Worm (Caenorhabditis elegans): ENCODE measurements around the gene K06B9.6.

The K06B9.6 gene

ce11 chrIV:4216099-4216894, 19.7 kb upstream of the K06B9.6 start:
- TF ChIP-seq pqm-1 (tag; optimal IDR thresholded peaks at IDR 0.05) = no peak
- TF ChIP-seq ama-1 (optimal IDR thresholded peaks at IDR 0.05) = no peak
- no peak for TF ChIP-seq elt-3 (tag; optimal IDR thresholded peaks at IDR 0.05)
- no peak for TF ChIP-seq snpc-4 (tag; optimal IDR thresholded peaks at IDR 0.05)
- no peak for TF ChIP-seq tbx-2 (tag; optimal IDR thresholded peaks at IDR 0.05)
- TF ChIP-seq nhr-76 (tag; optimal IDR thresholded peaks at IDR 0.05) = no peak
- peak; percentile 41 for TF ChIP-seq mdl-1 (tag; optimal IDR thresholded peaks at IDR 0.05)
- peak; percentile 78 for TF ChIP-seq nhr-23 (tag; optimal IDR thresholded peaks at IDR 0.05)
- no peak for TF ChIP-seq hmg-11 (tag; optimal IDR thresholded peaks at IDR 0.05)
- TF ChIP-seq ceh-28 (tag; optimal IDR thresholded peaks at IDR 0.05) = no peak
- no peak for TF ChIP-seq ztf-11 (tag; optimal IDR thresholded peaks at IDR 0.05)
- no peak for TF ChIP-seq nhr-28 (tag; optimal IDR thresholded peaks at IDR 0.05)
- TF ChIP-seq lin-39 (tag; optimal IDR thresholded peaks at IDR 0.05) = no peak
- TF ChIP-seq lin-15B (tag; optimal IDR thresholded peaks at IDR 0.05) = no peak
- no peak for TF ChIP-seq nhr-25 (tag; optimal IDR thresholded peaks at IDR 0.05)
- TF ChIP-seq pha-4 (tag; optimal IDR thresholded peaks at IDR 0.05) = no peak
- TF ChIP-seq ceh-16 (tag; optimal IDR thresholded peaks at IDR 0.05) = no peak
- TF ChIP-seq ztf-4 (tag; optimal IDR thresholded peaks at IDR 0.05) = no peak
- no peak for TF ChIP-seq nhr-77 (tag; optimal IDR thresholded peaks at IDR 0.05)
- TF ChIP-seq nhr-12 (tag; optimal IDR thresholded peaks at IDR 0.05) = no peak
- TF ChIP-seq elt-2 (tag; optimal IDR thresholded peaks at IDR 0.05) = peak; percentile 33
- TF ChIP-seq fkh-10 (GFP tag; optimal IDR thresholded peaks at IDR 0.05) = no peak
- no peak for TF ChIP-seq fos-1 (tag; optimal IDR thresholded peaks at IDR 0.05)
- TF ChIP-seq skn-1 (tag; optimal IDR thresholded peaks at IDR 0.05) = no peak
- TF ChIP-seq egl-5 (tag; optimal IDR thresholded peaks at IDR 0.05) = no peak
- no peak for TF ChIP-seq lsy-12 (tag; optimal IDR thresholded peaks at IDR 0.05)
- TF ChIP-seq sea-2 (GFP tag; optimal IDR thresholded peaks at IDR 0.05) = no peak
- TF ChIP-seq nhr-43 (tag; optimal IDR thresholded peaks at IDR 0.05; ENCODE audit: poor library complexity, severe bottlenecking) = peak; percentile 82
- TF ChIP-seq egl-27 (tag; optimal IDR thresholded peaks at IDR 0.05) = no peak
- no peak for TF ChIP-seq unc-39 (tag; optimal IDR thresholded peaks at IDR 0.05)
- no peak for TF ChIP-seq mml-1 (tag; optimal IDR thresholded peaks at IDR 0.05)
- TF ChIP-seq nhr-67 (tag; optimal IDR thresholded peaks at IDR 0.05) = no peak

- TF ChIP-seq fkh-2 (tag; optimal IDR thresholded peaks at IDR 0.05) (no peak), nhr-25 (tag; optimal IDR thresholded peaks at IDR 0.05) (peak; percentile 36), ceh-82 (tag; optimal IDR thresholded peaks at IDR 0.05) (no peak), sea-2 (GFP tag; optimal IDR thresholded peaks at IDR 0.05) (no peak), ama-1 (optimal IDR thresholded peaks at IDR 0.05) (peak; percentile 86), nhr-237 (tag; optimal IDR thresholded peaks at IDR 0.05) (no peak), skn-1 (tag; optimal IDR thresholded peaks at IDR 0.05) (peak; percentile 100), unc-62 (GFP tag; optimal IDR thresholded peaks at IDR 0.05) (no peak), nhr-77 (tag; optimal IDR thresholded peaks at IDR 0.05) (no peak), mml-1 (tag; optimal IDR thresholded peaks at IDR 0.05) (no peak), nhr-67 (tag; optimal IDR thresholded peaks at IDR 0.05) (no peak), ceh-9 (tag; optimal IDR thresholded peaks at IDR 0.05) (no peak), lin-15B (tag; optimal IDR thresholded peaks at IDR 0.05) (peak; percentile 48), mdl-1 (tag; optimal IDR thresholded peaks at IDR 0.05) (peak; percentile 42), ceh-16 (tag; optimal IDR thresholded peaks at IDR 0.05) (no peak), nhr-11 (tag; optimal IDR thresholded peaks at IDR 0.05) (no peak), fos-1 (tag; optimal IDR thresholded peaks at IDR 0.05) (no peak), aly-2 (tag; optimal IDR thresholded peaks at IDR 0.05) (no peak), ceh-28 (tag; optimal IDR thresholded peaks at IDR 0.05) (no peak), lsy-12 (tag; optimal IDR thresholded peaks at IDR 0.05) (peak; percentile 11), snpc-4 (tag; optimal IDR thresholded peaks at IDR 0.05) (peak; percentile 38), nhr-12 (tag; optimal IDR thresholded peaks at IDR 0.05) (no peak), ZK546.5 (tag; optimal IDR thresholded peaks at IDR 0.05) (no peak), daf-12 (tag; optimal IDR thresholded peaks at IDR 0.05) (no peak), pqm-1 (tag; optimal IDR thresholded peaks at IDR 0.05) (peak; percentile 25), R02D3.7 (tag; optimal IDR thresholded peaks at IDR 0.05) (peak; percentile 47), nhr-28 (tag; optimal IDR thresholded peaks at IDR 0.05) (no peak), fkh-10 (GFP tag; optimal IDR thresholded peaks at IDR 0.05) (no peak), elt-2 (tag; optimal IDR thresholded peaks at IDR 0.05) (peak; percentile 40), tbx-2 (tag; optimal IDR thresholded peaks at IDR 0.05) (no peak), lin-39 (tag; optimal IDR thresholded peaks at IDR 0.05) (peak; percentile 71), nhr-76 (tag; optimal IDR thresholded peaks at IDR 0.05) (no peak), elt-3 (tag; optimal IDR thresholded peaks at IDR 0.05) (peak in 1 of 3 experiments; percentile 2), unc-39 (tag; optimal IDR thresholded peaks at IDR 0.05) (no peak), nhr-43 (tag; optimal IDR thresholded peaks at IDR 0.05; ENCODE audit: poor library complexity, severe bottlenecking) (peak; percentile 78), nhr-23 (tag; optimal IDR thresholded peaks at IDR 0.05) (peak; percentile 30), ztf-11 (tag; optimal IDR thresholded peaks at IDR 0.05) (no peak), zag-1 (tag; optimal IDR thresholded peaks at IDR 0.05) (no peak), pha-4 (tag; optimal IDR thresholded peaks at IDR 0.05) (peak; percentile 86), nfya-1 (tag; optimal IDR thresholded peaks at IDR 0.05; ENCODE audit: insufficient read depth) (peak; percentile 87), egl-27 (tag; optimal IDR thresholded peaks at IDR 0.05) (no peak), elt-1 (tag; optimal IDR thresholded peaks at IDR 0.05) (no peak), hmg-11 (tag; optimal IDR thresholded peaks at IDR 0.05) (peak; percentile 78), egl-5 (tag; optimal IDR thresholded peaks at IDR 0.05) (peak; percentile 34), jun-1 (tag; optimal IDR thresholded peaks at IDR 0.05) (peak; percentile 57), ztf-4 (tag; optimal IDR thresholded peaks at IDR 0.05) (no peak)
Observed at ce11 chrIV:4215349-4215748, 18.7 kb upstream of the K06B9.6 start.
